Fruit fly (Drosophila melanogaster): ENCODE measurements around the gene CG34177.

CG34177 gene

dm6 chr2L:4393842-4394421 is 39.8 kb upstream of the CG34177 start, which contains the start of gene CG3652 (continued):
- TF ChIP-seq Ets97D (GFP tag; optimal IDR thresholded peaks at IDR 0.05) (peak; percentile 58), prd (optimal IDR thresholded peaks at IDR 0.05) (no peak), prd (GFP tag; IDR thresholded peaks at IDR 0.05) (peak; percentile 38; the same call in 1 of the 3 replicates), CG3163 (GFP tag; optimal IDR thresholded peaks at IDR 0.05) (no peak), HHEX (GFP tag; optimal IDR thresholded peaks at IDR 0.05) (no peak), CG17359 (tag; optimal IDR thresholded peaks at IDR 0.05) (no peak), MTF-1 (GFP tag; optimal IDR thresholded peaks at IDR 0.05; ENCODE audit: borderline replicate concordance) (no peak), emc (GFP tag; optimal IDR thresholded peaks at IDR 0.05) (no peak), CG33213 (GFP tag; optimal IDR thresholded peaks at IDR 0.05) (no peak), sug (tag; optimal IDR thresholded peaks at IDR 0.05) (no peak), CG11504 (tag; optimal IDR thresholded peaks at IDR 0.05) (no peak), jumu (GFP tag; optimal IDR thresholded peaks at IDR 0.05) (peak; percentile 30), CG2116 (GFP tag; optimal IDR thresholded peaks at IDR 0.05) (peak; percentile 71), wor (GFP tag; IDR thresholded peaks at IDR 0.05) (no peak), CG34376 (GFP tag; optimal IDR thresholded peaks at IDR 0.05) (no peak), D (optimal IDR thresholded peaks at IDR 0.05) (no peak), D (GFP tag; optimal IDR thresholded peaks at IDR 0.05) (no peak), Lim3 (GFP tag; IDR thresholded peaks at IDR 0.05) (no peak), Meics (GFP tag; optimal IDR thresholded peaks at IDR 0.05) (peak; percentile 5), Scr (GFP tag; IDR thresholded peaks at IDR 0.05; ENCODE audit: partially characterized antibody) (peak; percentile 60), CG31388 (GFP tag; optimal IDR thresholded peaks at IDR 0.05) (no peak), B-H2 (GFP tag; optimal IDR thresholded peaks at IDR 0.05) (no peak), sna (GFP tag; IDR thresholded peaks at IDR 0.05; ENCODE audit: partially characterized antibody) (peak; percentile 18; the same call in 1 of the 2 replicates), Sin3A (optimal IDR thresholded peaks at IDR 0.05) (peak; percentile 84), psq (GFP tag; optimal IDR thresholded peaks at IDR 0.05) (no peak), kah (GFP tag; optimal IDR thresholded peaks at IDR 0.05) (no peak), H15 (GFP tag; IDR thresholded peaks at IDR 0.05) (no peak), fu2 (GFP tag; optimal IDR thresholded peaks at IDR 0.05) (no peak), nmo (GFP tag; optimal IDR thresholded peaks at IDR 0.05) (peak; percentile 61), CG11247 (GFP tag; IDR thresholded peaks at IDR 0.05) (no peak), bbx (GFP tag; IDR thresholded peaks at IDR 0.05; ENCODE audit: partially characterized antibody) (0 out of 2 replicates have a peak, but pooled peaks have one; percentile 14), ems (GFP tag; optimal IDR thresholded peaks at IDR 0.05) (no peak), Gug (GFP tag; IDR thresholded peaks at IDR 0.05) (peak; percentile 12; the same call in 1 of the 4 replicates), Bteb2 (GFP tag; optimal IDR thresholded peaks at IDR 0.05) (peak; percentile 14), CG9876 (GFP tag; optimal IDR thresholded peaks at IDR 0.05) (no peak), Side (GFP tag; optimal IDR thresholded peaks at IDR 0.05) (peak; percentile 35), Drgx (GFP tag; IDR thresholded peaks at IDR 0.05) (no peak), CG4282 (GFP tag; optimal IDR thresholded peaks at IDR 0.05) (no peak), croc (GFP tag; conservative IDR thresholded peaks at IDR 0.05) (no peak), CG32772 (GFP tag; IDR thresholded peaks at IDR 0.05) (0 out of 2 replicates have a peak, but pooled peaks have one; percentile 8), YL-1 (GFP tag; optimal IDR thresholded peaks at IDR 0.05) (peak; percentile 61), Sox102F (GFP tag; optimal IDR thresholded peaks at IDR 0.05) (no peak), Awh (GFP tag; IDR thresholded peaks at IDR 0.05) (no peak), CG8924 (tag; optimal IDR thresholded peaks at IDR 0.05) (peak; percentile 19), CG17612 (GFP tag; IDR thresholded peaks at IDR 0.05) (no peak), nerfin-2 (GFP tag; IDR thresholded peaks at IDR 0.05; ENCODE audit: partially characterized antibody) (0 out of 2 replicates have a peak, but pooled peaks have one; percentile 50), CG11695 (GFP tag; IDR thresholded peaks at IDR 0.05) (no peak), Bgb (GFP tag; IDR thresholded peaks at IDR 0.05; ENCODE audit: partially characterized antibody) (peak; percentile 29; the same call in 1 of the 2 replicates), onecut (GFP tag; IDR thresholded peaks at IDR 0.05) (no peak), HLH3B (GFP tag; IDR thresholded peaks at IDR 0.05) (no peak), ham (GFP tag; IDR thresholded peaks at IDR 0.05) (no peak)

All from whole organism, embryonic.